Worm (Caenorhabditis elegans) whole organism, young adult: Measurements from ENCODE around the gene B0252.3.
A peak's percentile ranks its signal among the peaks of the same experiment; 100 is the strongest.

Source experiments
- C06A6.2 ChIP-seq: fragments of 200-800 bp; sonication (Bioruptor generic); conservative IDR thresholded peaks from 2 replicates; pipeline ENCODE4 v1.3.6; 2022; ENCODE audit warnings: missing genetic modification characterization, missing compliant biosample characterization
- D2030.7 ChIP-seq: fragments of 200-800 bp; sonication (Bioruptor generic); IDR thresholded peaks from 2 replicates; pipeline ENCODE4 v1.3.6; 2022; ENCODE audit warnings: missing genetic modification reagents, missing genetic modification characterization, missing compliant biosample characterization
- F37B4.10 ChIP-seq: fragments of 200-800 bp; sonication (Bioruptor generic); IDR thresholded peaks from 2 replicates; pipeline ENCODE4 v1.3.6; 2022; ENCODE audit warnings: missing genetic modification characterization, missing compliant biosample characterization
- F49E8.2 ChIP-seq: sonication (generic microtip); optimal IDR thresholded peaks from 3 replicates; lab custom pipeline; 2017; ENCODE audit warnings: missing genetic modification characterization, mild to moderate bottlenecking, missing compliant biosample characterization, antibody characterized with exemption, moderate library complexity; ENCODE audit not compliant: insufficient read depth
- K12H6.12 ChIP-seq: fragments of 200-800 bp; sonication (Bioruptor generic); optimal IDR thresholded peaks from 2 replicates; lab custom pipeline; 2018; ENCODE audit warnings: mild to moderate bottlenecking, missing genetic modification characterization, missing compliant biosample characterization
- T07F8.4 ChIP-seq: sonication (generic microtip); optimal IDR thresholded peaks from 2 replicates; lab custom pipeline; 2016; ENCODE audit warnings: mild to moderate bottlenecking, missing genetic modification characterization, moderate library complexity, missing compliant biosample characterization
- Y53F4B.3 ChIP-seq: fragments of 200-800 bp; sonication (Bioruptor generic); IDR thresholded peaks from 2 replicates; pipeline ENCODE4 v1.3.6; 2022; ENCODE audit warnings: missing genetic modification reagents, missing genetic modification characterization, missing compliant biosample characterization
- Y53G8AR.9 ChIP-seq: fragments of 200-800 bp; sonication (Bioruptor generic); conservative IDR thresholded peaks from 2 replicates; pipeline ENCODE4 v1.3.6; 2022; ENCODE audit warnings: missing genetic modification reagents, missing genetic modification characterization, missing compliant biosample characterization
- Y56A3A.18 ChIP-seq: fragments of 200-800 bp; sonication (Bioruptor generic); IDR thresholded peaks from 2 replicates; pipeline ENCODE4 v1.3.6; 2022; ENCODE audit warnings: missing genetic modification reagents, missing genetic modification characterization, missing compliant biosample characterization
- Y95B8A.8 ChIP-seq: fragments of 200-800 bp; sonication (Bioruptor generic); IDR thresholded peaks from 2 replicates; pipeline ENCODE4 v1.3.6; 2022; ENCODE audit warnings: missing genetic modification reagents, missing genetic modification characterization, missing compliant biosample characterization
- ZK185.1 ChIP-seq: sonication (generic microtip); optimal IDR thresholded peaks from 2 replicates; lab custom pipeline; 2016; ENCODE audit warnings: mild to moderate bottlenecking, missing genetic modification characterization, missing compliant biosample characterization; ENCODE audit not compliant: poor library complexity, severe bottlenecking
- akir-1 ChIP-seq: fragments of 200-800 bp; sonication (Bioruptor generic); optimal IDR thresholded peaks from 2 replicates; lab custom pipeline; 2018; ENCODE audit warnings: mild to moderate bottlenecking, missing genetic modification characterization, moderate library complexity, missing compliant biosample characterization
- aptf-2 ChIP-seq: fragments of 200-800 bp; sonication (Bioruptor generic); conservative IDR thresholded peaks from 2 replicates; pipeline ENCODE4 v1.3.6; 2022; ENCODE audit warnings: missing genetic modification reagents, missing genetic modification characterization, missing compliant biosample characterization
- attf-5 ChIP-seq: fragments of 200-800 bp; sonication (Bioruptor generic); optimal IDR thresholded peaks from 2 replicates; lab custom pipeline; 2018; ENCODE audit warnings: mild to moderate bottlenecking, missing genetic modification characterization, missing compliant biosample characterization
- ccch-3 ChIP-seq: fragments of 200-800 bp; sonication (Bioruptor generic); optimal IDR thresholded peaks from 2 replicates; lab custom pipeline; 2018; ENCODE audit warnings: mild to moderate bottlenecking, missing genetic modification characterization, missing compliant biosample characterization
- ceh-100 ChIP-seq: fragments of 200-800 bp; sonication (Bioruptor generic); IDR thresholded peaks from 2 replicates; pipeline ENCODE4 v1.3.6; 2022; ENCODE audit warnings: missing genetic modification reagents, missing genetic modification characterization, missing compliant biosample characterization
- ceh-27 ChIP-seq: fragments of 200-800 bp; sonication (Bioruptor generic); optimal IDR thresholded peaks from 2 replicates; lab custom pipeline; 2018; ENCODE audit warnings: mild to moderate bottlenecking, missing genetic modification characterization, moderate library complexity, missing compliant biosample characterization
- ceh-58 ChIP-seq: fragments of 200-800 bp; sonication (Bioruptor generic); IDR thresholded peaks from 2 replicates; pipeline ENCODE4 v1.3.6; 2022; ENCODE audit warnings: missing genetic modification characterization, missing compliant biosample characterization
- ceh-79 ChIP-seq: sonication (generic microtip); optimal IDR thresholded peaks from 2 replicates; lab custom pipeline; 2017; ENCODE audit warnings: mild to moderate bottlenecking, missing genetic modification characterization, missing compliant biosample characterization
- chd-7 ChIP-seq: sonication (generic microtip); optimal IDR thresholded peaks from 2 replicates; lab custom pipeline; 2016; ENCODE audit warnings: mild to moderate bottlenecking, missing genetic modification characterization, moderate library complexity, missing compliant biosample characterization
- dox-1 ChIP-seq: fragments of 200-800 bp; sonication (Bioruptor generic); IDR thresholded peaks from 2 replicates; pipeline ENCODE4 v1.3.6; 2022; ENCODE audit warnings: missing genetic modification reagents, missing genetic modification characterization, missing compliant biosample characterization
- egl-18 ChIP-seq: fragments of 200-800 bp; sonication (Bioruptor generic); IDR thresholded peaks from 2 replicates; pipeline ENCODE4 v1.3.6; 2022; ENCODE audit warnings: missing genetic modification reagents, missing genetic modification characterization, missing compliant biosample characterization
- egrh-3 ChIP-seq: fragments of 200-800 bp; sonication (Bioruptor generic); IDR thresholded peaks from 2 replicates; pipeline ENCODE4 v1.3.6; 2022; ENCODE audit warnings: missing genetic modification reagents, missing genetic modification characterization, missing compliant biosample characterization
- ets-4 ChIP-seq: fragments of 200-800 bp; sonication (Bioruptor generic); optimal IDR thresholded peaks from 2 replicates; lab custom pipeline; 2018; ENCODE audit warnings: mild to moderate bottlenecking, missing genetic modification characterization, missing compliant biosample characterization
- hlh-12 ChIP-seq: sonication (generic microtip); optimal IDR thresholded peaks from 2 replicates; lab custom pipeline; 2016; ENCODE audit warnings: missing genetic modification characterization, missing compliant biosample characterization
- hmg-1.2 ChIP-seq: fragments of 200-800 bp; sonication (Bioruptor generic); IDR thresholded peaks from 2 replicates; pipeline ENCODE4 v1.3.6; 2022; ENCODE audit warnings: missing genetic modification reagents, missing genetic modification characterization, missing compliant biosample characterization
- let-607 ChIP-seq, 2 experiments: fragments of 200-800 bp in 1 of 2; sonication (Bioruptor generic) in 1 of 2; sonication (generic microtip) in 1 of 2; optimal IDR thresholded peaks; 2 replicates each; lab custom pipeline; 2016 to 2018; ENCODE audit warnings: mild to moderate bottlenecking in 2 of 2, missing compliant biosample characterization in 2 of 2, missing genetic modification characterization in 2 of 2, moderate library complexity in 2 of 2, missing genotype in 1 of 2
- lin-35 ChIP-seq, 3 experiments: fragments of 150-350 bp in 2 of 3; sonication (generic microtip) in 1 of 3; optimal IDR thresholded peaks; 2 replicates each; lab custom pipeline; 2014 to 2018; ENCODE audit warnings: missing biosample characterization in 3 of 3, missing genetic modification characterization in 3 of 3, missing genetic modification reagents in 3 of 3
- madf-3 ChIP-seq: fragments of 200-800 bp; sonication (Bioruptor generic); IDR thresholded peaks from 2 replicates; pipeline ENCODE4 v1.3.6; 2022; ENCODE audit warnings: missing genetic modification reagents, missing genetic modification characterization, missing compliant biosample characterization
- madf-6 ChIP-seq: fragments of 200-800 bp; sonication (Bioruptor generic); IDR thresholded peaks from 2 replicates; pipeline ENCODE4 v1.3.6; 2022; ENCODE audit warnings: missing genetic modification reagents, missing genetic modification characterization, missing compliant biosample characterization
- mcd-1 ChIP-seq: fragments of 200-800 bp; sonication (Bioruptor generic); IDR thresholded peaks from 2 replicates; pipeline ENCODE4 v1.3.6; 2022; ENCODE audit warnings: missing genetic modification reagents, missing genetic modification characterization, missing compliant biosample characterization
- mel-28 ChIP-seq: sonication (generic microtip); optimal IDR thresholded peaks from 2 replicates; lab custom pipeline; 2016; ENCODE audit warnings: borderline replicate concordance, mild to moderate bottlenecking, missing genetic modification characterization, missing compliant biosample characterization
- mes-4 ChIP-seq: sonication (generic microtip); optimal IDR thresholded peaks from 2 replicates; lab custom pipeline; 2016; ENCODE audit warnings: missing genotype, missing genetic modification characterization, missing compliant biosample characterization
- nfyb-1 ChIP-seq: fragments of 200-800 bp; sonication (Bioruptor generic); IDR thresholded peaks from 2 replicates; pipeline ENCODE4 v1.3.6; 2022; ENCODE audit warnings: missing genetic modification reagents, missing genetic modification characterization, missing compliant biosample characterization
- nhr-120 ChIP-seq: fragments of 200-800 bp; sonication (Bioruptor generic); IDR thresholded peaks from 2 replicates; pipeline ENCODE4 v1.3.6; 2022; ENCODE audit warnings: missing genetic modification characterization, missing compliant biosample characterization
- nhr-179 ChIP-seq: sonication (generic microtip); optimal IDR thresholded peaks from 2 replicates; lab custom pipeline; 2016; ENCODE audit warnings: mild to moderate bottlenecking, missing genetic modification characterization, missing compliant biosample characterization
- pbrm-1 ChIP-seq: fragments of 200-800 bp; sonication (Bioruptor generic); IDR thresholded peaks from 2 replicates; pipeline ENCODE4 v1.3.6; 2022; ENCODE audit warnings: missing genetic modification reagents, missing genetic modification characterization, missing compliant biosample characterization
- rcor-1 ChIP-seq: fragments of 200-800 bp; sonication (Bioruptor generic); IDR thresholded peaks from 2 replicates; pipeline ENCODE4 v1.3.6; 2022; ENCODE audit warnings: missing genetic modification reagents, missing genetic modification characterization, missing compliant biosample characterization
- rec-8 ChIP-seq, 2 experiments: sonication (generic microtip); optimal IDR thresholded peaks; 2 replicates each; lab custom pipeline; 2016; ENCODE audit warnings: mild to moderate bottlenecking in 2 of 2, missing genetic modification characterization in 2 of 2, missing genetic modification reagents in 2 of 2, missing genotype in 2 of 2, missing biosample characterization in 1 of 2, missing compliant biosample characterization in 1 of 2, moderate library complexity in 1 of 2
- repo-1 ChIP-seq: sonication (generic microtip); optimal IDR thresholded peaks from 2 replicates; lab custom pipeline; 2017; ENCODE audit warnings: mild to moderate bottlenecking, missing genetic modification characterization, missing compliant biosample characterization
- rpc-1 ChIP-seq, 2 experiments: fragments of 150-350 bp in 1 of 2; sonication (generic microtip) in 1 of 2; optimal IDR thresholded peaks; 2 replicates each; lab custom pipeline; 2014 to 2018; ENCODE audit warnings: missing biosample characterization in 1 of 2, missing genetic modification characterization in 1 of 2, missing genetic modification reagents in 1 of 2, missing genotype in 1 of 2
- somi-1 ChIP-seq: fragments of 200-800 bp; sonication (Bioruptor generic); optimal IDR thresholded peaks from 2 replicates; lab custom pipeline; 2018; ENCODE audit warnings: mild to moderate bottlenecking, missing genetic modification characterization, missing compliant biosample characterization
- tbp1 ChIP-seq: fragments of 200-800 bp; sonication (Bioruptor generic); optimal IDR thresholded peaks from 2 replicates; lab custom pipeline; 2018; ENCODE audit warnings: mild to moderate bottlenecking, missing genetic modification characterization, missing compliant biosample characterization
- tbx-9 ChIP-seq: sonication (generic microtip); optimal IDR thresholded peaks from 2 replicates; lab custom pipeline; 2016; ENCODE audit warnings: borderline replicate concordance, missing genetic modification characterization, inconsistent platforms, missing compliant biosample characterization
- ztf-18 ChIP-seq: sonication (generic microtip); optimal IDR thresholded peaks from 2 replicates; lab custom pipeline; 2016; ENCODE audit warnings: missing genotype, mild to moderate bottlenecking, missing genetic modification characterization, missing compliant biosample characterization

Gene B0252.3

ce11 chrII:6951250-6951806 is 43.8 kb upstream of the B0252.3 start, which contains the start of the genes malt-1 and ceh-38 (continued):
- peak; percentile 50; the same call in 1 of the 2 replicates for TF ChIP-seq rcor-1 (GFP tag; lab: Robert Waterston, UW)
- peak; percentile 17 for TF ChIP-seq akir-1
- no peak for TF ChIP-seq egl-18 (GFP tag; lab: Robert Waterston, UW)
- TF ChIP-seq ets-4 (GFP tag; lab: Kevin White, UChicago) = no peak
- TF ChIP-seq D2030.7 (GFP tag; lab: Robert Waterston, UW) = no peak
- TF ChIP-seq F37B4.10 = no peak
- no peak for TF ChIP-seq ceh-79
- TF ChIP-seq tbx-9 (tag; lab: Kevin White, UChicago) = no peak
- peak; percentile 65 for TF ChIP-seq tbp1
- TF ChIP-seq madf-3 = 0 out of 2 replicates have a peak, but pooled peaks have one; percentile 7
- no peak for TF ChIP-seq madf-6 (GFP tag; lab: Robert Waterston, UW)
- TF ChIP-seq dox-1 (GFP tag; lab: Robert Waterston, UW) = peak; percentile 83
- TF ChIP-seq ceh-58 (GFP tag; lab: Robert Waterston, UW) = no peak
- TF ChIP-seq F49E8.2 (tag; lab: Kevin White, UChicago) = no peak
- TF ChIP-seq rpc-1 (optimal IDR thresholded peaks at IDR 0.05; lab: Kevin White, UChicago) = no peak
- no peak for TF ChIP-seq rpc-1 (tag; optimal IDR thresholded peaks at IDR 0.05; lab: Kevin White, UChicago)
- peak; percentile 84 for TF ChIP-seq pbrm-1
- no peak for TF ChIP-seq mes-4
- no peak for TF ChIP-seq Y53G8AR.9 (GFP tag; lab: Robert Waterston, UW)
- TF ChIP-seq repo-1 = peak; percentile 42
- no peak for TF ChIP-seq nhr-120 (GFP tag; lab: Robert Waterston, UW)
- TF ChIP-seq ceh-27 (GFP tag; lab: Kevin White, UChicago) = peak; percentile 83
- no peak for TF ChIP-seq Y56A3A.18 (GFP tag; lab: Robert Waterston, UW)
- TF ChIP-seq ccch-3 (GFP tag; lab: Kevin White, UChicago) = peak; percentile 28
- peak; percentile 94 for TF ChIP-seq K12H6.12 (tag; lab: Kevin White, UChicago)
- TF ChIP-seq Y95B8A.8 (GFP tag; lab: Robert Waterston, UW) = no peak
- no peak for TF ChIP-seq nhr-179
- no peak for TF ChIP-seq aptf-2 (GFP tag; lab: Robert Waterston, UW)
- TF ChIP-seq ZK185.1 (tag; lab: Kevin White, UChicago) = peak; percentile 91
- TF ChIP-seq ztf-18 (tag; lab: Kevin White, UChicago) = peak; percentile 50
- TF ChIP-seq C06A6.2 = peak; percentile 77
- TF ChIP-seq hmg-1.2 (GFP tag; lab: Robert Waterston, UW) = peak; percentile 86
- no peak for TF ChIP-seq rec-8 (tag; optimal IDR thresholded peaks at IDR 0.05; lab: Kevin White, UChicago)
- peak; percentile 67 for TF ChIP-seq chd-7 (tag; lab: Kevin White, UChicago)
- peak; percentile 98 for TF ChIP-seq attf-5
- TF ChIP-seq somi-1 (GFP tag; lab: Kevin White, UChicago) = peak; percentile 56
- peak; percentile 75 for TF ChIP-seq mcd-1 (GFP tag; lab: Robert Waterston, UW)
- TF ChIP-seq ceh-100 = peak; percentile 55; the same call in 1 of the 2 replicates
- TF ChIP-seq let-607 (tag; optimal IDR thresholded peaks at IDR 0.05; lab: Kevin White, UChicago) = peak; percentile 58 to 77
- no peak for TF ChIP-seq T07F8.4 (tag; lab: Kevin White, UChicago)
- peak in 1 of 3 experiments; percentile 63 for TF ChIP-seq lin-35 (GFP tag; optimal IDR thresholded peaks at IDR 0.05; lab: Kevin White, UChicago)
- TF ChIP-seq hlh-12 (tag; lab: Kevin White, UChicago) = no peak
- TF ChIP-seq Y53F4B.3 = no peak
- TF ChIP-seq nfyb-1 (GFP tag; lab: Robert Waterston, UW) = peak; percentile 89
- no peak for TF ChIP-seq egrh-3 (GFP tag; lab: Robert Waterston, UW)
- no peak for TF ChIP-seq mel-28 (tag; lab: Kevin White, UChicago)
